Fruit fly (Drosophila melanogaster): ENCODE measurements around the gene CG14204.
A peak's percentile ranks its signal among the peaks of the same experiment; 100 is the strongest.

CG14204 gene

dm6 chrX:19579648-19580301, 3.6 kb upstream of the CG14204 start, which contains the start of gene Tao (continued):
- TF ChIP-seq CG15601 (tag; optimal IDR thresholded peaks at IDR 0.05): peak; percentile 3
- no peak for TF ChIP-seq sens-2 (GFP tag; IDR thresholded peaks at IDR 0.05)
- no peak for TF ChIP-seq Atf6 (GFP tag; IDR thresholded peaks at IDR 0.05)
- TF ChIP-seq CG1602 (GFP tag; optimal IDR thresholded peaks at IDR 0.05): no peak
- TF ChIP-seq Opbp (GFP tag; IDR thresholded peaks at IDR 0.05; ENCODE audit: partially characterized antibody): peak; percentile 53; the same call in 1 of the 3 replicates
- no peak for TF ChIP-seq sim (GFP tag; IDR thresholded peaks at IDR 0.05)
- no peak for TF ChIP-seq NC2α (GFP tag; optimal IDR thresholded peaks at IDR 0.05)
- TF ChIP-seq gce (GFP tag; IDR thresholded peaks at IDR 0.05): no peak
- peak; percentile 17 for TF ChIP-seq CG33213 (GFP tag; optimal IDR thresholded peaks at IDR 0.05)
- no peak for TF ChIP-seq H2.0 (GFP tag; IDR thresholded peaks at IDR 0.05)
- no peak for TF ChIP-seq CG43689 (GFP tag; IDR thresholded peaks at IDR 0.05)
- TF ChIP-seq dm (GFP tag; optimal IDR thresholded peaks at IDR 0.05): no peak
- TF ChIP-seq Sin3A (optimal IDR thresholded peaks at IDR 0.05): peak; percentile 70
- TF ChIP-seq Camta (GFP tag; optimal IDR thresholded peaks at IDR 0.05): no peak
- TF ChIP-seq hth (optimal IDR thresholded peaks at IDR 0.05): no peak
- TF ChIP-seq BtbVII (GFP tag; optimal IDR thresholded peaks at IDR 0.05): no peak
- TF ChIP-seq tna (GFP tag; IDR thresholded peaks at IDR 0.05; ENCODE audit: partially characterized antibody): peak; percentile 52; the same call in 1 of the 2 replicates
- TF ChIP-seq vnd (GFP tag; IDR thresholded peaks at IDR 0.05; ENCODE audit: partially characterized antibody): peak; percentile 89
- TF ChIP-seq chn (GFP tag; optimal IDR thresholded peaks at IDR 0.05): no peak
- TF ChIP-seq CG9437 (GFP tag; optimal IDR thresholded peaks at IDR 0.05): peak; percentile 21
- no peak for TF ChIP-seq CG4730 (GFP tag; IDR thresholded peaks at IDR 0.05)
- peak; percentile 68 for TF ChIP-seq nerfin-2 (GFP tag; IDR thresholded peaks at IDR 0.05; ENCODE audit: partially characterized antibody)
- peak; percentile 12 for TF ChIP-seq trem (tag; optimal IDR thresholded peaks at IDR 0.05)
- no peak for TF ChIP-seq ERR (GFP tag; optimal IDR thresholded peaks at IDR 0.05)
- TF ChIP-seq CG3407 (GFP tag; optimal IDR thresholded peaks at IDR 0.05): no peak
- no peak for TF ChIP-seq CG7928 (GFP tag; optimal IDR thresholded peaks at IDR 0.05)
- no peak for TF ChIP-seq CG11504 (tag; optimal IDR thresholded peaks at IDR 0.05)
- no peak for TF ChIP-seq CG2712 (tag; optimal IDR thresholded peaks at IDR 0.05)
- TF ChIP-seq CG11085 (GFP tag; IDR thresholded peaks at IDR 0.05): no peak
- no peak for TF ChIP-seq en (GFP tag; optimal IDR thresholded peaks at IDR 0.05)
- peak; percentile 12 for TF ChIP-seq CG12659 (GFP tag; optimal IDR thresholded peaks at IDR 0.05)
- no peak for TF ChIP-seq CG33557 (GFP tag; optimal IDR thresholded peaks at IDR 0.05)
- TF ChIP-seq Pdp1 (GFP tag; optimal IDR thresholded peaks at IDR 0.05): peak in 1 of 2 experiments; percentile 10
- peak; percentile 2 for TF ChIP-seq Meics (GFP tag; optimal IDR thresholded peaks at IDR 0.05)
- no peak for TF ChIP-seq ase (GFP tag; IDR thresholded peaks at IDR 0.05)
- no peak for TF ChIP-seq CG4360 (GFP tag; IDR thresholded peaks at IDR 0.05)
- TF ChIP-seq phol (tag; optimal IDR thresholded peaks at IDR 0.05): peak; percentile 44
- TF ChIP-seq ewg (GFP tag; optimal IDR thresholded peaks at IDR 0.05): no peak
- TF ChIP-seq ken (GFP tag; IDR thresholded peaks at IDR 0.05): no peak
- TF ChIP-seq CG11247 (GFP tag; IDR thresholded peaks at IDR 0.05): no peak
- no peak for TF ChIP-seq ap (GFP tag; IDR thresholded peaks at IDR 0.05)
- TF ChIP-seq CoRest (tag; optimal IDR thresholded peaks at IDR 0.05): peak; percentile 15
- no peak for TF ChIP-seq CG13424 (tag; optimal IDR thresholded peaks at IDR 0.05)
- TF ChIP-seq GATAe (GFP tag; conservative IDR thresholded peaks at IDR 0.05): no peak
- TF ChIP-seq CG9797 (GFP tag; optimal IDR thresholded peaks at IDR 0.05): peak; percentile 72
- TF ChIP-seq dmrt11E (tag; optimal IDR thresholded peaks at IDR 0.05): no peak
- TF ChIP-seq CG16813 (GFP tag; IDR thresholded peaks at IDR 0.05; ENCODE audit: partially characterized antibody): peak; percentile 89
- TF ChIP-seq wor (GFP tag; IDR thresholded peaks at IDR 0.05): no peak
- peak; percentile 75 for TF ChIP-seq Ets65A (GFP tag)
- peak; percentile 78 for TF ChIP-seq CG3995 (GFP tag; optimal IDR thresholded peaks at IDR 0.05)
- TF ChIP-seq bab2 (GFP tag; optimal IDR thresholded peaks at IDR 0.05): no peak
- no peak for TF ChIP-seq CG8478 (optimal IDR thresholded peaks at IDR 0.05)
